Worm (Caenorhabditis elegans) whole organism, mixed stage, embryonic: ENCODE data around the gene pst-1.

Experiments used
- M03D4.4 ChIP-seq: sonication (generic microtip); optimal IDR thresholded peaks from 2 replicates; lab custom pipeline; 2017; ENCODE audit warnings: mild to moderate bottlenecking, missing genetic modification characterization, missing compliant biosample characterization
- blmp-1 ChIP-seq: fragments of 150-350 bp; optimal IDR thresholded peaks from 2 replicates; lab custom pipeline; 2014; ENCODE audit warnings: missing biosample characterization, missing genetic modification characterization
- ceh-83 ChIP-seq: fragments of 200-800 bp; sonication (Bioruptor generic); optimal IDR thresholded peaks from 2 replicates; lab custom pipeline; 2018; ENCODE audit warnings: mild to moderate bottlenecking, missing genetic modification characterization, missing compliant biosample characterization
- ces-1 ChIP-seq: fragments of 150-350 bp; optimal IDR thresholded peaks from 2 replicates; lab custom pipeline; 2014; ENCODE audit warnings: missing biosample characterization, missing genetic modification reagents, missing genetic modification characterization
- cnd-1 ChIP-seq: fragments of 200-800 bp; sonication (Bioruptor generic); optimal IDR thresholded peaks from 2 replicates; lab custom pipeline; 2018; ENCODE audit warnings: mild to moderate bottlenecking, missing genetic modification characterization, missing compliant biosample characterization
- drap-1 ChIP-seq: fragments of 200-800 bp; sonication (Bioruptor generic); optimal IDR thresholded peaks from 3 replicates; lab custom pipeline; 2018; ENCODE audit warnings: mild to moderate bottlenecking, missing genetic modification characterization, missing compliant biosample characterization
- elt-1 ChIP-seq: sonication (generic microtip); optimal IDR thresholded peaks from 2 replicates; lab custom pipeline; 2017; ENCODE audit warnings: missing genetic modification characterization, mild to moderate bottlenecking, missing compliant biosample characterization, antibody characterized with exemption, moderate library complexity, borderline replicate concordance; ENCODE audit not compliant: insufficient read depth
- flh-1 ChIP-seq: fragments of 200-800 bp; sonication (Bioruptor generic); optimal IDR thresholded peaks from 2 replicates; lab custom pipeline; 2018; ENCODE audit warnings: mild to moderate bottlenecking, missing genetic modification characterization, moderate library complexity, missing compliant biosample characterization
- ham-2 ChIP-seq: fragments of 200-800 bp; sonication (Bioruptor generic); optimal IDR thresholded peaks from 2 replicates; lab custom pipeline; 2018; ENCODE audit warnings: mild to moderate bottlenecking, missing genetic modification characterization, missing compliant biosample characterization
- hlh-1 ChIP-seq: fragments of 150-350 bp; optimal IDR thresholded peaks from 2 replicates; lab custom pipeline; 2014; ENCODE audit warnings: missing biosample characterization, missing genetic modification reagents, missing genetic modification characterization
- lin-32 ChIP-seq: fragments of 200-800 bp; sonication (Bioruptor generic); optimal IDR thresholded peaks from 2 replicates; lab custom pipeline; 2018; ENCODE audit warnings: mild to moderate bottlenecking, missing genetic modification characterization, missing compliant biosample characterization
- lsy-2 ChIP-seq: fragments of 150-350 bp; optimal IDR thresholded peaks from 2 replicates; lab custom pipeline; 2014; ENCODE audit warnings: missing biosample characterization, missing genetic modification characterization
- mab-5 ChIP-seq: fragments of 150-350 bp; optimal IDR thresholded peaks from 2 replicates; lab custom pipeline; 2014; ENCODE audit warnings: missing biosample characterization, missing genetic modification characterization
- mep-1 ChIP-seq: fragments of 150-350 bp; optimal IDR thresholded peaks from 2 replicates; lab custom pipeline; 2017; ENCODE audit warnings: missing biosample characterization, missing genetic modification reagents, missing genetic modification characterization, inconsistent platforms
- nhr-12 ChIP-seq: fragments of 150-350 bp; optimal IDR thresholded peaks from 2 replicates; lab custom pipeline; 2014; ENCODE audit warnings: missing biosample characterization, missing genetic modification characterization
- nhr-2 ChIP-seq: fragments of 150-350 bp; optimal IDR thresholded peaks from 2 replicates; lab custom pipeline; 2014; ENCODE audit warnings: missing biosample characterization, missing genetic modification characterization
- nhr-237 ChIP-seq: fragments of 150-350 bp; optimal IDR thresholded peaks from 2 replicates; lab custom pipeline; 2014; ENCODE audit warnings: missing biosample characterization, missing genetic modification characterization
- nhr-28 ChIP-seq: fragments of 150-350 bp; optimal IDR thresholded peaks from 2 replicates; lab custom pipeline; 2014; ENCODE audit warnings: missing biosample characterization, missing genetic modification characterization
- nhr-76 ChIP-seq: sonication (generic microtip); optimal IDR thresholded peaks from 2 replicates; lab custom pipeline; 2017; ENCODE audit warnings: missing biosample characterization, missing genetic modification characterization
- pha-4 ChIP-seq: fragments of 150-350 bp; optimal IDR thresholded peaks from 2 replicates; lab custom pipeline; 2018; ENCODE audit warnings: missing biosample characterization, missing genetic modification reagents, missing genetic modification characterization
- sem-2 ChIP-seq: fragments of 200-800 bp; sonication (Bioruptor generic); optimal IDR thresholded peaks from 2 replicates; lab custom pipeline; 2018; ENCODE audit warnings: mild to moderate bottlenecking, missing genetic modification characterization, missing compliant biosample characterization
- snpc-4 ChIP-seq: fragments of 150-350 bp; optimal IDR thresholded peaks from 2 replicates; lab custom pipeline; 2014; ENCODE audit warnings: missing biosample characterization, missing genetic modification characterization
- sptf-1 ChIP-seq: sonication (generic microtip); optimal IDR thresholded peaks from 2 replicates; lab custom pipeline; 2017; ENCODE audit warnings: mild to moderate bottlenecking, missing genetic modification characterization, moderate library complexity, missing compliant biosample characterization
- unc-39 ChIP-seq: fragments of 150-350 bp; optimal IDR thresholded peaks from 2 replicates; lab custom pipeline; 2014; ENCODE audit warnings: missing biosample characterization, missing genetic modification characterization
- unc-62 ChIP-seq: fragments of 150-350 bp; optimal IDR thresholded peaks from 2 replicates; lab custom pipeline; 2014; ENCODE audit warnings: missing biosample characterization, missing genetic modification reagents, missing genetic modification characterization
- zip-8 ChIP-seq: fragments of 150-350 bp; optimal IDR thresholded peaks from 2 replicates; lab custom pipeline; 2014; ENCODE audit warnings: missing biosample characterization, missing genetic modification characterization
- ztf-11 ChIP-seq: fragments of 150-350 bp; optimal IDR thresholded peaks from 2 replicates; lab custom pipeline; 2014; ENCODE audit warnings: missing biosample characterization, missing genetic modification characterization

Gene pst-1

DNA sequence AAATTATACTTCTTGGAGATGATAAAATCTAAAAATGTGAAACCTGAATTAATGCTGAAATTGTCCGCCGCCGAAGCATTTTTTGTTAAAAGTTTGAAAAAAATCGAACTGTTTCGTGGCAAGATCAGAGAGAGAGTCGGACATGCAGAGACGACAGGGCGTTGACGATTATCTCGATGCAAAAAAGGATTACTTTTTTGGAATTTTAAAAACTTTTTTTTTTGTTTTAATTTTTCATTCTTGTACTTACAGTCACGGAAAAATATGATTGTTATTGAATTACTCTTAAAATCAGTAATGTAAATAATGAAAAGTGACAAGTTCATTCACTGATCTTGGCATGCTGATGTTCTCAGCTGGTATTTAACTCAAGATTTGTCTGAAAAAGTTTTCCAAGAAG, 6.6 kb upstream of the pst-1 start, which contains the start of the genes M03F8.5 and M03F8.7:
M03F8.5 (minus strand) TSS at position 101 of the 400 bp plus-strand sequence.
M03F8.7 (plus strand) TSS at position 249 of the 400 bp plus-strand sequence.
- TF ChIP-seq nhr-237 (tag; lab: Kevin White, UChicago), result no peak
- TF ChIP-seq, all 35 proteins: peak for 0

DNA sequence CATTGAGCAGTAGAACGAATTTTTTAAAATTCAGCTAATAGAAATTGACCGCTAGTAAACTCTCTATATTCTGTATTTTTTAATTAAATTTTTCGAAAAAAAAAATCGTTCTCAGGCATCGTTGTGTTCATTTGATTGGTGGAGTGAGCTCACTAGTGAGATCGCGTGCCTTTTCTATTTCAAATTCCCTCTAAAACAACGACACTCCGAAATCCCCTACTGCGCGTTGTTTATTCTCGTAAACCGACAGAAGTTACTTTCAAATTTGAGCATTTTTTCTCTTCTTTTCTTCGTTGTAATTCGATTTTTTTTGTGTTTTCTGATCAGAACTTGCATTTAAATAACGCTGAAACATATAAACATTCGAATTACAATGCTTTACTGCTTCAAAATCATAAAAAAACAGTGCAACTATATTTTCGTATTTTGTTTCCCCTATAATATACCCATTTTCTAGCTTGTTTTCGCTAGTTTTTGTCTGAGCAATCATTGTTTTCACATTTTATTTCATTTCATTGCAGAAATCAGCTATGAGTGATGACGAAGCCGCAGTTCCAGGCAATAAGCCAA, 3.7 kb upstream of the pst-1 start, which contains the start of gene syf-3:
syf-3 (plus strand) TSS at position 520 of the 570 bp plus-strand sequence.
- no peak for TF ChIP-seq hlh-1 (tag; lab: Kevin White, UChicago)
- TF ChIP-seq M03D4.4 (tag; lab: Kevin White, UChicago), result no peak
- TF ChIP-seq ces-1 (GFP tag; lab: Kevin White, UChicago), result peak; percentile 41
- peak; percentile 6 for TF ChIP-seq blmp-1 (tag; lab: Kevin White, UChicago)
- no peak for TF ChIP-seq snpc-4
- TF ChIP-seq lsy-2, result peak; percentile 33
- no peak for TF ChIP-seq ceh-83
- peak; percentile 15 for TF ChIP-seq pha-4 (tag; lab: Kevin White, UChicago)

DNA sequence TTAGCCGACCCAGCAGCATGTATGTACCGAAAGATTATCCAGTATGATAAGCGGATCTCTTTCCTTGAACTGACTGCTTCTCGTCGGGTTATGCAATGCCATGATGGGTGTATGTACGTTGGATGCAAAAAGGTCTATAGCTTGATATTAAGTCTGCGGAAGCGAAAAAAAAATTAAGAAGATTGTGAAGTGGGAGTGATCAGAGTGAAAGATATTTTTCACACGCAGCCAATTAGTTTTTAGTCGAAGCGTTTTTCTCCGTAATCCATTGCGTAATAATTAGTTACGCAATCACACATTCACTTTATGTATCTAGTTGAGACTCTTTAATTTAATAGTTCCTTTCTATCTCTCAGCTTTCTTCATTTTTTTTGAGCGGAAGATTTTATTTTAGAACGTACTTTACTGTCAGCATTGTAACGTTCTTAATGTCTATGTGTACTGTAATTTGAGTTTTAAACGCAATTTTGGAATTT, 6.4 kb downstream of the pst-1 start:
- TF ChIP-seq unc-62 (no peak), ham-2 (GFP tag; lab: Kevin White, UChicago) (no peak), cnd-1 (tag; lab: Kevin White, UChicago) (no peak), zip-8 (tag; lab: Kevin White, UChicago) (peak; percentile 99), pha-4 (tag; lab: Kevin White, UChicago) (no peak), elt-1 (tag; lab: Kevin White, UChicago) (peak; percentile 43)

DNA sequence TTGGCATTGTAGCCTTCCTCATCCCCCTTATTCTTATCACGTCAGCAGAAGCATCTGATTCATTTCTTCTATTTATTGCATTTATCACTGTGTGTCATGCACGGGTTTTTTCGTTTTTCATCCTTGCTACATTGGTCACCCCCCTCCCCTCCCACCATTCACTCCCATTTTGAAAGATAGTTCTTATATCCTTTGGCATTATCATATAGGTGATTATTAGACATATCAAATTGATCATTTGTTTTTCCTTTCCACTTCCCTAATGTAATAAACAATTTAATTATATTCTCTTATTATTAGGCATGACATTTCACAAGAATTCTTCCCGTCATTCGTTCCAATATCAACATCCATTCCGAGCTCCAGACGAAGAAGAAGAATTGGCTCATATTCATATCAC, 7.9 kb downstream of the pst-1 start, which contains the start of gene M03F8.1:
M03F8.1 (plus strand) TSS at position 301 of the 400 bp plus-strand sequence.
- TF ChIP-seq M03D4.4 (tag; lab: Kevin White, UChicago) (no peak), mep-1 (tag; lab: Kevin White, UChicago) (no peak), snpc-4 (no peak), ztf-11 (tag; lab: Kevin White, UChicago) (no peak), elt-1 (tag; lab: Kevin White, UChicago) (no peak), lsy-2 (no peak), unc-39 (tag; lab: Kevin White, UChicago) (no peak)

DNA sequence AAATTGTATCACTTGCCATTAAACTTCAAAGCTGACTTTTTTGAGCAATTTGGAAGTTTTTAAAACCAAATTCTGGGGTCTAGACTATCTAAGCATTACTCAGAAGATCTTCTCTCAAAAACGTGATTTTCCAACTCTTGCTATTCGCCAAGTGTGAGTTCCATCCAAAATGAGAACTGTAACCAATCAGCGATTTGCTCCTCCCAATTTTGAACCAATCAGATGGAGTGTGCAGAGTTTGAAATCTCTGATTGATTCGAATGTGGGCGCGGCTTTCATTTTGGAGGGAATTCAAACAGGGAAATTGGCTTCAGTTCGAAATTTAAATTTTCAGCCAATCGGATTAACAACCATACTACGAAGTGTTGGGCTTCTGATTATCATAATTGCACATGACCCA, 9.8 kb downstream of the pst-1 start:
- TF ChIP-seq zip-8 (tag; lab: Kevin White, UChicago) (no peak), ham-2 (GFP tag; lab: Kevin White, UChicago) (no peak), unc-62 (no peak), M03D4.4 (tag; lab: Kevin White, UChicago) (no peak), snpc-4 (no peak), flh-1 (GFP tag; lab: Kevin White, UChicago) (no peak), cnd-1 (tag; lab: Kevin White, UChicago) (no peak), blmp-1 (tag; lab: Kevin White, UChicago) (no peak), sem-2 (GFP tag; lab: Kevin White, UChicago) (no peak), nhr-237 (tag; lab: Kevin White, UChicago) (no peak), mab-5 (no peak), hlh-1 (tag; lab: Kevin White, UChicago) (no peak), nhr-2 (tag; lab: Kevin White, UChicago) (no peak)

DNA sequence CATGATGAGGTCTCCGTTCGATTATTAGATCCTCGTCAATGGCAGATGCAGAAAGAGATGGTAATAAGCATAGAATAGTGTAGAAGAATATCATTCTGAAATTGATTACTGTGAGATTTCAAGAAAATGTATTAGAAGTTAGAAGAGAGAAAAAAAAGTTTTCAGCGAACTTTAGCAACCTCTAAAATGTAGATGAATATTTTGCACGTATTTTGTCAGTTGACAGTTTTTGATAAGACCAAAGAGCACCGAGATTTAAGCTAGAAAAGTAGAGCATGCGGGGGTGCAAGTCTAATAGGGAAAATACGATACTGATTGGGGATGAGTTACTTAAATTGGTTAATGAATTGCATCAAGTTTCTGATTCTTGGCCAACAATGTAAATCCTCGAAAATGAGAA, 11.5 kb downstream of the pst-1 start, which contains the start of gene M03F8.6:
M03F8.6 (minus strand) TSS at position 101 of the 400 bp plus-strand sequence.
- no peak for TF ChIP-seq unc-39 (tag; lab: Kevin White, UChicago)
- no peak for TF ChIP-seq nhr-76 (tag; lab: Kevin White, UChicago)
- TF ChIP-seq flh-1 (GFP tag; lab: Kevin White, UChicago), result no peak
- no peak for TF ChIP-seq zip-8 (tag; lab: Kevin White, UChicago)
- no peak for TF ChIP-seq ces-1 (GFP tag; lab: Kevin White, UChicago)
- no peak for TF ChIP-seq sem-2 (GFP tag; lab: Kevin White, UChicago)
- no peak for TF ChIP-seq elt-1 (tag; lab: Kevin White, UChicago)
- no peak for TF ChIP-seq ztf-11 (tag; lab: Kevin White, UChicago)
- TF ChIP-seq ceh-83, result no peak
- no peak for TF ChIP-seq drap-1 (GFP tag; lab: Kevin White, UChicago)
- no peak for TF ChIP-seq mab-5
- no peak for TF ChIP-seq sptf-1 (tag; lab: Kevin White, UChicago)
- no peak for TF ChIP-seq M03D4.4 (tag; lab: Kevin White, UChicago)
- no peak for TF ChIP-seq nhr-237 (tag; lab: Kevin White, UChicago)
- TF ChIP-seq ham-2 (GFP tag; lab: Kevin White, UChicago), result no peak
- no peak for TF ChIP-seq nhr-28 (tag; lab: Kevin White, UChicago)
- TF ChIP-seq blmp-1 (tag; lab: Kevin White, UChicago), result no peak
- no peak for TF ChIP-seq pha-4 (tag; lab: Kevin White, UChicago)
- no peak for TF ChIP-seq nhr-12 (tag; lab: Kevin White, UChicago)
- no peak for TF ChIP-seq lin-32 (GFP tag; lab: Kevin White, UChicago)
